Fruit fly (Drosophila melanogaster) whole organism, adult: ENCODE data around the gene vls.

Experiments
- CG11617 ChIP-seq: fragments of 200-800 bp; sonication (Bioruptor generic); optimal IDR thresholded peaks from 2 replicates; lab custom pipeline; 2017; ENCODE audit warnings: mild to moderate bottlenecking, missing biosample characterization, missing genetic modification reagents, missing genetic modification characterization
- CG14711 ChIP-seq: fragments of 200-800 bp; sonication (Bioruptor generic); optimal IDR thresholded peaks from 2 replicates; lab custom pipeline; 2018; ENCODE audit warnings: missing biosample characterization, mild to moderate bottlenecking, missing genetic modification characterization, moderate library complexity
- CG7101 ChIP-seq: fragments of 200-800 bp; sonication (Bioruptor generic); optimal IDR thresholded peaks from 2 replicates; lab custom pipeline; 2018; ENCODE audit warnings: missing biosample characterization, mild to moderate bottlenecking, missing genetic modification characterization, moderate library complexity
- Crg-1 ChIP-seq: fragments of 200-800 bp; sonication (Bioruptor generic); optimal IDR thresholded peaks from 2 replicates; lab custom pipeline; 2016; ENCODE audit warnings: missing biosample characterization, missing genetic modification characterization
- bab1 ChIP-seq: fragments of 200-800 bp; sonication (Bioruptor generic); optimal IDR thresholded peaks from 3 replicates; lab custom pipeline; 2019; ENCODE audit warnings: missing biosample characterization, mild to moderate bottlenecking, missing genetic modification characterization, moderate library complexity
- cic ChIP-seq: fragments of 200-800 bp; sonication (Bioruptor generic); optimal IDR thresholded peaks from 2 replicates; lab custom pipeline; 2017; ENCODE audit warnings: missing biosample characterization, mild to moderate bottlenecking, missing genetic modification characterization, moderate library complexity
- kay ChIP-seq: fragments of 200-800 bp; sonication (Bioruptor generic); peaks from one replicate; lab custom pipeline; 2016; ENCODE audit warnings: missing biosample characterization, missing genetic modification characterization, borderline replicate concordance

DNA sequence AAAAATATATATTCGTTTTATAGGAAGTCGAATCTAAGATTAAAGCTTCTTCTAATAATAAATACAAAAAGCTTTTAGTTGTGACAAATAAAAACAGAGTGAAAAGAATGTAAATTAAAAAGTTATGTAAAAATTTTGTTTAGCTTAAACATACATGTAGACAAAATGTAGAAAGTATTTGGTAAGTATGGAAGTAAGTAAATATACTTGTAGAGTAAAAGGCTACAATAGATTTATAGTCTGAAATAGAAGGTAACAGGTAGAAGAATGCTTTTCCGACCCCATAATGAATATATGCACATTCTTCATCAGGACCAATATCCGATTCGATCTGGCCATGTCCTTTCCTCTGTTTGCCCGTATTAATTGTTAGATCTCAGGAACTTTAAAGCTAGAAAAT, 41.1 kb downstream of the vls start:
- TF ChIP-seq CG7101 (tag; lab: Kevin White, UChicago) (no peak), CG11617 (GFP tag; lab: Kevin White, UChicago) (no peak), cic (GFP tag; lab: Kevin White, UChicago) (no peak), kay (GFP tag; lab: Kevin White, UChicago) (no peak), bab1 (GFP tag; lab: Kevin White, UChicago) (no peak), Crg-1 (GFP tag; lab: Kevin White, UChicago) (no peak), CG14711 (tag; lab: Kevin White, UChicago) (no peak)
